Worm (Caenorhabditis elegans): Measurements from ENCODE around the gene smim-14.

The smim-14 gene

ce11 chrIII:3460061-3460460 lies 9.5 kb downstream of the smim-14 start, which contains the start of gene C34C12.8:
Gene C34C12.8 (plus strand): TSS chrIII:3460406.
- TF ChIP-seq nhr-76 (tag; optimal IDR thresholded peaks at IDR 0.05) (peak; percentile 34), F44E2.7 (GFP tag; IDR thresholded peaks at IDR 0.05) (no peak), madf-5 (GFP tag; IDR thresholded peaks at IDR 0.05) (no peak), nhr-102 (tag; optimal IDR thresholded peaks at IDR 0.05) (peak; percentile 96), hmg-1.1 (GFP tag; IDR thresholded peaks at IDR 0.05) (peak; percentile 93), T20F7.1 (GFP tag; optimal IDR thresholded peaks at IDR 0.05) (peak; percentile 83), ZK546.5 (tag; optimal IDR thresholded peaks at IDR 0.05) (peak in 1 of 2 experiments; percentile 42), dmd-8 (GFP tag; IDR thresholded peaks at IDR 0.05) (peak; percentile 35; the same call in 1 of the 2 replicates), daf-16 (GFP tag; optimal IDR thresholded peaks at IDR 0.05) (peak in 1 of 2 experiments; percentile 82), daf-16 (tag; optimal IDR thresholded peaks at IDR 0.05) (peak; percentile 35), skn-1 (tag; optimal IDR thresholded peaks at IDR 0.05) (no peak), fkh-10 (GFP tag; optimal IDR thresholded peaks at IDR 0.05) (peak; percentile 84), nhr-10 (tag; optimal IDR thresholded peaks at IDR 0.05) (no peak), sdz-12 (GFP tag; optimal IDR thresholded peaks at IDR 0.05) (no peak), F37D6.2 (tag; optimal IDR thresholded peaks at IDR 0.05) (peak; percentile 92), nhr-42 (GFP tag; IDR thresholded peaks at IDR 0.05) (peak; percentile 92), Y5F2A.4 (GFP tag; optimal IDR thresholded peaks at IDR 0.05) (peak; percentile 71), ama-1 (optimal IDR thresholded peaks at IDR 0.05) (peak; percentile 87), dve-1 (tag; optimal IDR thresholded peaks at IDR 0.05; ENCODE audit: insufficient read depth) (peak; percentile 97), zip-11 (GFP tag; IDR thresholded peaks at IDR 0.05) (no peak), ceh-32 (tag; optimal IDR thresholded peaks at IDR 0.05; ENCODE audit: poor library complexity) (no peak), snpc-4 (tag; optimal IDR thresholded peaks at IDR 0.05) (no peak), R02D3.7 (tag; optimal IDR thresholded peaks at IDR 0.05) (no peak), dmd-9 (GFP tag; IDR thresholded peaks at IDR 0.05) (peak; percentile 95), mxl-2 (GFP tag; conservative IDR thresholded peaks at IDR 0.05) (0 out of 2 replicates have a peak, but pooled peaks have one; percentile 23), pqm-1 (tag; optimal IDR thresholded peaks at IDR 0.05) (no peak), lin-29 (GFP tag; IDR thresholded peaks at IDR 0.05) (peak; percentile 91), lin-13 (GFP tag; optimal IDR thresholded peaks at IDR 0.05) (peak; percentile 91), lin-38 (GFP tag; IDR thresholded peaks at IDR 0.05) (peak; percentile 98), ceh-20 (GFP tag; IDR thresholded peaks at IDR 0.05) (peak; percentile 92), aly-2 (tag; optimal IDR thresholded peaks at IDR 0.05) (no peak), duxl-1 (tag; optimal IDR thresholded peaks at IDR 0.05; ENCODE audit: poor library complexity) (peak; percentile 93), egl-43 (GFP tag; IDR thresholded peaks at IDR 0.05) (peak; percentile 84), rbr-2 (tag; optimal IDR thresholded peaks at IDR 0.05) (peak; percentile 91), nhr-28 (tag; optimal IDR thresholded peaks at IDR 0.05) (peak; percentile 78), cey-2 (tag; optimal IDR thresholded peaks at IDR 0.05; ENCODE audit: borderline replicate concordance, insufficient read depth) (no peak), hif-1 (tag; optimal IDR thresholded peaks at IDR 0.05) (peak; percentile 28 to 67), nhr-6 (tag; optimal IDR thresholded peaks at IDR 0.05) (peak; percentile 94), hlh-30 (tag; optimal IDR thresholded peaks at IDR 0.05; ENCODE audit: insufficient read depth) (peak; percentile 85), dpl-1 (GFP tag; optimal IDR thresholded peaks at IDR 0.05) (peak; percentile 97), lin-1 (GFP tag; IDR thresholded peaks at IDR 0.05) (peak; percentile 86), zip-2 (tag; optimal IDR thresholded peaks at IDR 0.05) (peak; percentile 74), spr-1 (tag; optimal IDR thresholded peaks at IDR 0.05) (peak; percentile 81), attf-4 (tag; optimal IDR thresholded peaks at IDR 0.05) (no peak), arid-1 (GFP tag; conservative IDR thresholded peaks at IDR 0.05) (peak; percentile 88), mep-1 (tag; optimal IDR thresholded peaks at IDR 0.05) (peak; percentile 94), nhr-41 (GFP tag; IDR thresholded peaks at IDR 0.05) (no peak), fos-1 (tag; optimal IDR thresholded peaks at IDR 0.05) (no peak), spr-3 (GFP tag; optimal IDR thresholded peaks at IDR 0.05) (peak; percentile 83), snpc-1.2 (GFP tag; IDR thresholded peaks at IDR 0.05) (peak; percentile 64), unc-39 (tag; optimal IDR thresholded peaks at IDR 0.05) (no peak), saeg-2 (GFP tag; IDR thresholded peaks at IDR 0.05) (peak; percentile 88)

All from whole organism, L4 larva.